Fruit fly (Drosophila melanogaster): Measurements from ENCODE around the gene mtgo.

Gene mtgo

DNA sequence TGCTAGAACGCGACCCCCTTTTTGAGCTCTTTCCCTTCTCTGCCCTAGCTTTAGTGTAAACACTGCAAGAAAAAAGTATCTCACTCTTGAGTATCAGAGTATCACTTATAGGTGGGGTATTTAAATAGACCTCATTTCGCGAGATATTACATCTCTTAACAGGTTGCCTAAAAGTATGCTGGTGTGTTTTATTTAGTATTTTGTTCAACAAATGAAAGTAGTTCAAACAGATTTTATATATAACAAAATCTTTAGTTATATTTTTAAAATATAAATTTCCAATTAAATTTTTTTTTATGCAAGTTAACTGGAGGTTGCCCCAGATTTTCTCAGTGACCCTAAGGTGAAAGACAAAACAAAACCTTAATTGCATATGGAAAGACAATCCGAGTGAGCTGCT lies 46.7 kb downstream of the mtgo start (continued):
- TF ChIP-seq CG31627 (GFP tag; optimal IDR thresholded peaks at IDR 0.05) (no peak), CG34406 (GFP tag; optimal IDR thresholded peaks at IDR 0.05) (peak; percentile 60), CG4318 (GFP tag; optimal IDR thresholded peaks at IDR 0.05) (peak; percentile 37), Met (GFP tag; optimal IDR thresholded peaks at IDR 0.05) (no peak), Hr39 (GFP tag; optimal IDR thresholded peaks at IDR 0.05) (no peak), Gug (GFP tag; IDR thresholded peaks at IDR 0.05) (peak; percentile 48), acj6 (GFP tag; optimal IDR thresholded peaks at IDR 0.05) (peak; percentile 51), CG3032 (tag; optimal IDR thresholded peaks at IDR 0.05) (peak; percentile 80), eg (GFP tag; IDR thresholded peaks at IDR 0.05) (no peak; the same call in 2 of the 3 replicates), salr (GFP tag; optimal IDR thresholded peaks at IDR 0.05) (peak; percentile 69 to 87), CG11902 (GFP tag; optimal IDR thresholded peaks at IDR 0.05) (peak; percentile 50), Eip93F (GFP tag; optimal IDR thresholded peaks at IDR 0.05) (no peak), svp (GFP tag) (peak; percentile 49)

DNA sequence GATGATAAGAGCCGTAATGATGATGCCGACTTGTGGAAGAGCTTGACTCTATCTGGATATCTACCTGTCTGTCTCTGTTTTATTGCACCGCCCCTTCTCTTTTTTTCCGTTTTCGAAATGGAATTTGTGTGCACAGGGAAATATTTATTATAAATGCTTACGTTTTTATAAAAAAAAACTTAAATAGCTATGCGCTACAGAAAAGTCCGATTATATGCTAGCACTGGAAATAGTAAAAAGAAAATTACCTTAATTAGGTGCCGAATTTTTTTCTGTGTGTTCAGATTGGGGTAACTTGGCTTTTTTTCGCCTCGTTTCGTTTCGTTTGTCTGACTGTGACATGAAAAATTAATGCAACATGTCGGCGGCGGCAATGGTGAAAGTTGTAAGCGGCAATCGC lies 47.1 kb downstream of the mtgo start:
- TF ChIP-seq CG4318 (GFP tag; optimal IDR thresholded peaks at IDR 0.05), result peak; percentile 85
- TF ChIP-seq eg (GFP tag; IDR thresholded peaks at IDR 0.05), result peak; percentile 92
- peak; percentile 51 for TF ChIP-seq CG6854 (GFP tag; optimal IDR thresholded peaks at IDR 0.05)
- TF ChIP-seq svp (GFP tag), result peak; percentile 87
- TF ChIP-seq Gug (GFP tag; IDR thresholded peaks at IDR 0.05), result peak; percentile 82
- peak; percentile 69 for TF ChIP-seq CG1621 (tag; optimal IDR thresholded peaks at IDR 0.05)
- TF ChIP-seq esn (GFP tag; optimal IDR thresholded peaks at IDR 0.05), result peak; percentile 83
- TF ChIP-seq fkh (GFP tag; optimal IDR thresholded peaks at IDR 0.05), result no peak
- TF ChIP-seq CG31627 (GFP tag; optimal IDR thresholded peaks at IDR 0.05), result peak; percentile 78
- TF ChIP-seq pdm3 (GFP tag; optimal IDR thresholded peaks at IDR 0.05), result peak; percentile 94
- TF ChIP-seq CG6808 (GFP tag; optimal IDR thresholded peaks at IDR 0.05), result peak; percentile 67
- TF ChIP-seq Eip78C (GFP tag), result peak; percentile 96
- peak; percentile 32 for TF ChIP-seq vri (GFP tag; optimal IDR thresholded peaks at IDR 0.05)
- TF ChIP-seq Smox (GFP tag; optimal IDR thresholded peaks at IDR 0.05), result peak; percentile 76
- TF ChIP-seq CG10631 (GFP tag; optimal IDR thresholded peaks at IDR 0.05), result peak; percentile 79
- peak; percentile 84 for TF ChIP-seq CG11902 (GFP tag; optimal IDR thresholded peaks at IDR 0.05)
- TF ChIP-seq CG8319 (GFP tag; optimal IDR thresholded peaks at IDR 0.05), result peak; percentile 87
- TF ChIP-seq CG15336 (GFP tag; IDR thresholded peaks at IDR 0.05), result peak; percentile 94
- peak; percentile 80 for TF ChIP-seq topi (GFP tag; optimal IDR thresholded peaks at IDR 0.05)
- peak; percentile 81 for TF ChIP-seq Eip75B (GFP tag; optimal IDR thresholded peaks at IDR 0.05)
- TF ChIP-seq fd85E (GFP tag; optimal IDR thresholded peaks at IDR 0.05), result peak; percentile 36
- TF ChIP-seq achi (GFP tag; optimal IDR thresholded peaks at IDR 0.05), result peak; percentile 85
- peak; percentile 82 for TF ChIP-seq CG10669 (GFP tag; optimal IDR thresholded peaks at IDR 0.05)
- TF ChIP-seq CG16779 (tag; optimal IDR thresholded peaks at IDR 0.05), result peak; percentile 20
- peak; percentile 94 for TF ChIP-seq CG6163 (GFP tag; IDR thresholded peaks at IDR 0.05)
- TF ChIP-seq ss (GFP tag; optimal IDR thresholded peaks at IDR 0.05), result no peak
- peak; percentile 88 for TF ChIP-seq acj6 (GFP tag; optimal IDR thresholded peaks at IDR 0.05)
- TF ChIP-seq Hr38 (GFP tag; optimal IDR thresholded peaks at IDR 0.05), result no peak
- peak; percentile 79 for TF ChIP-seq CG3032 (tag; optimal IDR thresholded peaks at IDR 0.05)
- TF ChIP-seq lz (GFP tag; optimal IDR thresholded peaks at IDR 0.05), result peak; percentile 78
- peak; percentile 61 for TF ChIP-seq CG11294 (GFP tag; IDR thresholded peaks at IDR 0.05)
- peak; percentile 89 for TF ChIP-seq Sox14 (GFP tag; optimal IDR thresholded peaks at IDR 0.05)
- peak; percentile 81 for TF ChIP-seq net (GFP tag; optimal IDR thresholded peaks at IDR 0.05)
- TF ChIP-seq Met (GFP tag; optimal IDR thresholded peaks at IDR 0.05), result peak; percentile 67
- no peak for TF ChIP-seq CG9139 (GFP tag; optimal IDR thresholded peaks at IDR 0.05)
- peak; percentile 79 for TF ChIP-seq CG11762 (GFP tag; optimal IDR thresholded peaks at IDR 0.05; ENCODE audit: insufficient read depth)
- peak; percentile 19 for TF ChIP-seq dsx (GFP tag; optimal IDR thresholded peaks at IDR 0.05; ENCODE audit: poor library complexity, severe bottlenecking)
- peak; percentile 92 for TF ChIP-seq CG8119 (GFP tag; IDR thresholded peaks at IDR 0.05)
- peak; percentile 83 for TF ChIP-seq CG6276 (GFP tag; optimal IDR thresholded peaks at IDR 0.05)
- peak; percentile 89 for TF ChIP-seq CG3919 (GFP tag; optimal IDR thresholded peaks at IDR 0.05)
- TF ChIP-seq Blimp-1 (GFP tag; optimal IDR thresholded peaks at IDR 0.05), result peak; percentile 39
- TF ChIP-seq Sox102F (GFP tag; optimal IDR thresholded peaks at IDR 0.05), result peak; percentile 75
- TF ChIP-seq Sox15 (GFP tag; optimal IDR thresholded peaks at IDR 0.05), result peak; percentile 70
- TF ChIP-seq CG7368 (GFP tag; optimal IDR thresholded peaks at IDR 0.05), result peak; percentile 86
- TF ChIP-seq Ets21C (GFP tag; optimal IDR thresholded peaks at IDR 0.05), result peak; percentile 52

Measured in whole organism, prepupa.